Worm (Caenorhabditis elegans) whole organism, L4 larva: ENCODE measurements around the gene srxa-5.

Experiments
- hmg-1.1 ChIP-seq: fragments of 200-800 bp; sonication (Bioruptor generic); IDR thresholded peaks from 2 replicates; pipeline ENCODE4 v1.3.6; 2022; ENCODE audit warnings: missing genetic modification reagents, missing genetic modification characterization, missing compliant biosample characterization
- nhr-42 ChIP-seq: fragments of 200-800 bp; sonication (Bioruptor generic); IDR thresholded peaks from 2 replicates; pipeline ENCODE4 v1.3.6; 2022; ENCODE audit warnings: missing genetic modification characterization, missing compliant biosample characterization
- nhr-76 ChIP-seq: fragments of 150-350 bp; optimal IDR thresholded peaks from 2 replicates; lab custom pipeline; 2014; ENCODE audit warnings: missing biosample characterization, missing genetic modification characterization
- pha-4 ChIP-seq, 2 experiments: fragments of 150-350 bp in 1 of 2; fragments of 200-800 bp in 1 of 2; sonication (Bioruptor generic) in 1 of 2; IDR thresholded peaks in 1 of 2; optimal IDR thresholded peaks in 1 of 2; 2 replicates each; pipeline versions ENCODE4 v1.3.6 to Lab custom; 2014 to 2022; ENCODE audit warnings: missing genetic modification characterization in 2 of 2, missing genetic modification reagents in 2 of 2, missing biosample characterization in 1 of 2, missing compliant biosample characterization in 1 of 2

ce11 chrIII:6527902-6528301 is 4.8 kb upstream of the srxa-5 start, which contains the start of gene pqn-10:
- TF ChIP-seq pha-4 (GFP tag; IDR thresholded peaks at IDR 0.05; lab: Robert Waterston, UW) (no peak), pha-4 (tag; optimal IDR thresholded peaks at IDR 0.05; lab: Kevin White, UChicago) (no peak), nhr-76 (no peak), hmg-1.1 (GFP tag; lab: Robert Waterston, UW) (no peak), nhr-42 (no peak)
